Fruit fly (Drosophila melanogaster): ENCODE data around the gene z.

The z gene

dm6 chrX:2452734-2453133, 5.2 kb downstream of the z start (continued):
- TF ChIP-seq CG7368 (GFP tag; optimal IDR thresholded peaks at IDR 0.05) (peak; percentile 26), spab (GFP tag; optimal IDR thresholded peaks at IDR 0.05) (peak; percentile 48), CG15336 (GFP tag; IDR thresholded peaks at IDR 0.05) (no peak; the same call in 1 of the 2 replicates), Lpt (GFP tag; optimal IDR thresholded peaks at IDR 0.05) (peak; percentile 37), CG6808 (GFP tag; optimal IDR thresholded peaks at IDR 0.05) (peak; percentile 66), dac (GFP tag; optimal IDR thresholded peaks at IDR 0.05) (no peak), Eip93F (GFP tag; optimal IDR thresholded peaks at IDR 0.05) (no peak)

dm6 chrX:2453772-2454171, 6.2 kb downstream of the z start:
- TF ChIP-seq Eip78C (GFP tag) (peak; percentile 59), Eip75B (GFP tag; optimal IDR thresholded peaks at IDR 0.05) (no peak), CG6808 (GFP tag; optimal IDR thresholded peaks at IDR 0.05) (no peak)

dm6 chrX:2455337-2456246, 8.0 kb downstream of the z start:
- TF ChIP-seq CG32006 (GFP tag; optimal IDR thresholded peaks at IDR 0.05) (peak; percentile 70), CG3032 (tag; optimal IDR thresholded peaks at IDR 0.05) (peak; percentile 35), Ets96B (tag; optimal IDR thresholded peaks at IDR 0.05) (peak; percentile 15), CG10669 (GFP tag; optimal IDR thresholded peaks at IDR 0.05) (peak; percentile 43), CG4318 (GFP tag; optimal IDR thresholded peaks at IDR 0.05) (peak; percentile 12), OdsH (GFP tag; optimal IDR thresholded peaks at IDR 0.05) (peak; percentile 62), vri (GFP tag; optimal IDR thresholded peaks at IDR 0.05) (peak; percentile 23), CG15336 (GFP tag; IDR thresholded peaks at IDR 0.05) (peak; percentile 22; the same call in 1 of the 2 replicates), Hr39 (GFP tag; optimal IDR thresholded peaks at IDR 0.05) (peak; percentile 61), Hr4 (GFP tag; optimal IDR thresholded peaks at IDR 0.05) (no peak), CG8632 (GFP tag; optimal IDR thresholded peaks at IDR 0.05) (peak; percentile 53), fd59A (GFP tag; optimal IDR thresholded peaks at IDR 0.05) (peak; percentile 52), eg (GFP tag; IDR thresholded peaks at IDR 0.05) (no peak), CG6163 (GFP tag; IDR thresholded peaks at IDR 0.05) (0 out of 3 replicates have a peak, but pooled peaks have one; percentile 29), salr (GFP tag; optimal IDR thresholded peaks at IDR 0.05) (peak in 1 of 2 experiments; percentile 74), Smox (GFP tag; optimal IDR thresholded peaks at IDR 0.05) (peak; percentile 67), acj6 (GFP tag; optimal IDR thresholded peaks at IDR 0.05) (peak; percentile 62), Met (GFP tag; optimal IDR thresholded peaks at IDR 0.05) (peak; percentile 69), lz (GFP tag; optimal IDR thresholded peaks at IDR 0.05) (peak; percentile 62), achi (GFP tag; optimal IDR thresholded peaks at IDR 0.05) (peak; percentile 72), spab (GFP tag; optimal IDR thresholded peaks at IDR 0.05) (peak; percentile 35), CG6808 (GFP tag; optimal IDR thresholded peaks at IDR 0.05) (peak; percentile 55), cyc (GFP tag; optimal IDR thresholded peaks at IDR 0.05) (peak; percentile 52), dac (GFP tag; optimal IDR thresholded peaks at IDR 0.05) (no peak), Lpt (GFP tag; optimal IDR thresholded peaks at IDR 0.05) (peak; percentile 1), CG7368 (GFP tag; optimal IDR thresholded peaks at IDR 0.05) (no peak), ss (GFP tag; optimal IDR thresholded peaks at IDR 0.05) (peak in 1 of 2 experiments; percentile 14), Sox102F (GFP tag; optimal IDR thresholded peaks at IDR 0.05) (peak; percentile 57), CG31627 (GFP tag; optimal IDR thresholded peaks at IDR 0.05) (peak; percentile 60), CG8119 (GFP tag; IDR thresholded peaks at IDR 0.05) (peak; percentile 42; the same call in 2 of the 3 replicates), CG8319 (GFP tag; optimal IDR thresholded peaks at IDR 0.05) (no peak), Gug (GFP tag; IDR thresholded peaks at IDR 0.05) (no peak), pdm3 (GFP tag; optimal IDR thresholded peaks at IDR 0.05) (peak; percentile 71), CG11902 (GFP tag; optimal IDR thresholded peaks at IDR 0.05) (peak; percentile 38), Eip93F (GFP tag; optimal IDR thresholded peaks at IDR 0.05) (no peak), Blimp-1 (GFP tag; optimal IDR thresholded peaks at IDR 0.05) (no peak), CG16779 (tag; optimal IDR thresholded peaks at IDR 0.05) (no peak), svp (GFP tag) (peak; percentile 82), net (GFP tag; optimal IDR thresholded peaks at IDR 0.05) (peak; percentile 16), Ets21C (GFP tag; optimal IDR thresholded peaks at IDR 0.05) (peak; percentile 56), CG6276 (GFP tag; optimal IDR thresholded peaks at IDR 0.05) (no peak), CG11294 (GFP tag; IDR thresholded peaks at IDR 0.05) (no peak)
